Worm (Caenorhabditis elegans) whole organism, mixed stage, embryonic: ENCODE data around the gene nhr-60.

Source experiments
- elt-1 ChIP-seq: sonication (generic microtip); optimal IDR thresholded peaks from 2 replicates; lab custom pipeline; 2017; ENCODE audit warnings: missing genetic modification characterization, mild to moderate bottlenecking, missing compliant biosample characterization, antibody characterized with exemption, moderate library complexity, borderline replicate concordance; ENCODE audit not compliant: insufficient read depth
- nhr-237 ChIP-seq: fragments of 150-350 bp; optimal IDR thresholded peaks from 2 replicates; lab custom pipeline; 2014; ENCODE audit warnings: missing biosample characterization, missing genetic modification characterization
- pha-4 ChIP-seq: fragments of 150-350 bp; optimal IDR thresholded peaks from 2 replicates; lab custom pipeline; 2018; ENCODE audit warnings: missing biosample characterization, missing genetic modification reagents, missing genetic modification characterization
- snpc-4 ChIP-seq: fragments of 150-350 bp; optimal IDR thresholded peaks from 2 replicates; lab custom pipeline; 2014; ENCODE audit warnings: missing biosample characterization, missing genetic modification characterization
- sptf-1 ChIP-seq: sonication (generic microtip); optimal IDR thresholded peaks from 2 replicates; lab custom pipeline; 2017; ENCODE audit warnings: mild to moderate bottlenecking, missing genetic modification characterization, moderate library complexity, missing compliant biosample characterization
- unc-39 ChIP-seq: fragments of 150-350 bp; optimal IDR thresholded peaks from 2 replicates; lab custom pipeline; 2014; ENCODE audit warnings: missing biosample characterization, missing genetic modification characterization

DNA sequence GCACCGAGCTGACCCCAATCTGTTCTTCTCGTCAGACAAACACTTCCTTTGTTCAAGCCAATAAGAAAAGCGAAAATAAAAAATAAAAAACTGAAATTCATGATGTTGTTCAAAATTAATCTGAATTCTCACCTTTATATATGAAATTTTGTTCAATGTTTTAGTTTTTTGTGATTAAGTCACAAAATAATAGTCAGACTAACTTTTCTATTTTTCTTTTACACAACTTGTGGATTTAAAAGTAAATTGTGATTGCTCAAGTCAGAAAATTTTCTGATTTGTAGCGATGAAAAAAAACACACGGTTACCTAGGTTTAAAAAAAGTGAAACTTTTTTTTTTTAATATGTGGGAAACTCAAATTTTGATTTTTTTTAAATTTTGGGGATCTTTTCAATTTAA is 44.7 kb upstream of the nhr-60 start, which contains the start of gene abf-3:
- TF ChIP-seq unc-39 (tag; lab: Kevin White, UChicago) = no peak
- TF ChIP-seq pha-4 (tag; lab: Kevin White, UChicago) = no peak
- TF ChIP-seq elt-1 = no peak
- no peak for TF ChIP-seq nhr-237
- TF ChIP-seq snpc-4 (tag; lab: Kevin White, UChicago) = no peak
- no peak for TF ChIP-seq sptf-1 (tag; lab: Kevin White, UChicago)
